Worm (Caenorhabditis elegans) whole organism, midembryonic: ENCODE measurements around the gene tag-293.

Experiments used
- flt-1 ChIP-seq: fragments of 200-800 bp; sonication (Bioruptor generic); IDR thresholded peaks from 2 replicates; pipeline ENCODE4 v1.3.6; 2022; ENCODE audit warnings: missing genetic modification characterization, missing compliant biosample characterization
- klf-2 ChIP-seq: fragments of 200-800 bp; sonication (Bioruptor generic); conservative IDR thresholded peaks from 2 replicates; pipeline ENCODE4 v1.3.6; 2022; ENCODE audit warnings: missing genetic modification reagents, missing genetic modification characterization, missing compliant biosample characterization

- TF ChIP-seq flt-1 (no peak), klf-2 (GFP tag; lab: Robert Waterston, UW) (no peak)
Measured at ce11 chrV:7328092-7328491, 27.3 kb downstream of the tag-293 start, which contains the start of gene clec-7.
